Worm (Caenorhabditis elegans): ENCODE data around the gene lin-45.
A peak's percentile ranks its signal among the peaks of the same experiment; 100 is the strongest.

Gene lin-45

DNA sequence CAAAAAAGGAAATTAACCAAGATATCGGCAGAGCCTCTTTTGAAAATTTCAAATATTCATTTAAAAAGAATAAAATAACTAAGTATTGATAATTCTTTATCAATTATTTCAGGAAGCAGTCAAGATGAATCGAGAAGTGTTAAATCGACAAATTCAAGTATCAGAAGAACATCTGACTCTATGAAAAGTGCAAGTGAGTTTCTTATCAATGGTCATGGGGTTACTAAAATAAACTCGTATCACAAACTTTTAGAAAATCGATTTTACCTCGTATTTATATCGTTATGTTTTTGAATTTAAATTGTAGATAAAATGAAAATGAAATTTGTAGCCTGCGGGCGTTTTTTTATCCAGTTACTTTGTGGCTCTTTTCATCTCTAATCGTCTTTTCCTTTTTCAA, 23.2 kb upstream of the lin-45 start:
- TF ChIP-seq med-1 (GFP tag; optimal IDR thresholded peaks at IDR 0.05; ENCODE audit: insufficient read depth) (no peak), flt-1 (GFP tag; IDR thresholded peaks at IDR 0.05) (no peak), klf-2 (GFP tag; conservative IDR thresholded peaks at IDR 0.05) (no peak), ref-1 (GFP tag; conservative IDR thresholded peaks at IDR 0.05) (no peak), tab-1 (GFP tag; IDR thresholded peaks at IDR 0.05) (no peak)

DNA sequence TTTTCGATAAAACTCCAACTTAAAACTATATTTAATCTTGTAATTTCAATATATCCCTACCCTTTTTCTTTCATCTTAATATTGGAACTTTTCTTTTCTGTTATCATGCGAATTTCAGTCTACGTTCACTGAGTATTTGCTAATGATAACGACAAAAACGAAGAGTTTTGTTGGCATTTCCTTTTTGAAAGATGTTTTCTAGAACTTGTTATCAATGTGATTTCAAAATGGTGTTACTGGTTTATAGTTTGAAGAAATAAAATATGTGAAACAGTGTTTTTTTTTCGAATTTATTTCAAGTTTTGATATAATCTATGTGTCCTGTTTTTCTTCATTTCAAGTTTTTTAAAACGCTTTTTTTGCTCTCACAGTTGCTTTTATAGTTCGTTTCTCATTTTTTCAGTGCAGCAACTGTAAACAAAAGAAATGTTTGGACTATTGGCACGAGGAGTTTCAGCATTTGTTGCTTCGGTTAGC, 22.1 kb upstream of the lin-45 start, which contains the start of gene anat-1:
Gene anat-1, plus strand, starts transcription at position 427 of the 477 bp plus-strand sequence.
- TF ChIP-seq cog-1 (tag; optimal IDR thresholded peaks at IDR 0.05) (no peak), T22C8.4 (GFP tag; IDR thresholded peaks at IDR 0.05) (no peak), ztf-29 (GFP tag; IDR thresholded peaks at IDR 0.05) (no peak), med-1 (GFP tag; optimal IDR thresholded peaks at IDR 0.05; ENCODE audit: insufficient read depth) (no peak), ref-1 (GFP tag; conservative IDR thresholded peaks at IDR 0.05) (no peak), tab-1 (GFP tag; IDR thresholded peaks at IDR 0.05) (no peak), ztf-23 (GFP tag; IDR thresholded peaks at IDR 0.05) (no peak), flt-1 (GFP tag; IDR thresholded peaks at IDR 0.05) (no peak), klf-2 (GFP tag; conservative IDR thresholded peaks at IDR 0.05) (no peak)

DNA sequence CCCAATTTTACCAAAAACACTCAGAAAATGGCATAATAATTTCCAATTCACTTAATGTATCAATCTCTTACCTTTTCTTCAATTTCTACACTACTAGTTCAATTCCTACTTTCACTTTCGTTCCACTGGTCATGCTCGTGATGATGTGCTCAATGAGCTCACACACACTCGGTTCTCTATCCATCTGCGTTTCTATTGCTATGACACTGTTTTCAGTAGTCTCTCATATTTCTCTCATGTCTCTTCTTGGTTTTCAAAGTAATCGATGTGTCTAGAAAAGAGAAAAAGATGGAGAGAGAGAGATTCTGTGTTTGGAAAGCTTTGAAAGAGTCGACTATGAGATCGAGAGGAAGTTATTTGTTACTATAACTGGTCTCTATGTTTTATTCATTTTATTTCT, 18.9 kb upstream of the lin-45 start:
- TF ChIP-seq ztf-29 (GFP tag; IDR thresholded peaks at IDR 0.05) (no peak), cog-1 (tag; optimal IDR thresholded peaks at IDR 0.05) (no peak), med-1 (GFP tag; optimal IDR thresholded peaks at IDR 0.05; ENCODE audit: insufficient read depth) (no peak), klf-2 (GFP tag; conservative IDR thresholded peaks at IDR 0.05) (no peak), T22C8.4 (GFP tag; IDR thresholded peaks at IDR 0.05) (no peak), ztf-23 (GFP tag; IDR thresholded peaks at IDR 0.05) (no peak)

DNA sequence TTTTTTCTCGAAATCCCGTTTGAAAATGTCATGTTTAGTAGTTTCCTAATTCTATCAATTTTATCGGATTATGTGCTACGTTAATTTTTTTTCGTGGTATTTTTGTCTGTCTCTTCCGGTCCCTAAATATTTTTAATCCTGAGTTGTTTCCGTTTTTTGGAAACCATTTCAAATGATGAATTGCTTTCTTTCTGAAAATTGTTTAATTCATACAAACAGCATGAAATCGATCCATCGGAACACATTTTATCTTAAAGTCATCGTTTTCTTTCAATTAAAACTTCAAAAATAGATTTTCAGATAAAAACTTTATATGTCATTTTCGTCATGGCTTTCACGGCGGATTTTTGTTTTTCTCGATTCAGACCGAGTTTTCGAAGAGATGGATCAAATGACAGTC, 14.0 kb upstream of the lin-45 start, which contains the start of gene spd-3:
Gene spd-3, plus strand, starts transcription at position 301 of the 400 bp plus-strand sequence.
- TF ChIP-seq ztf-23 (GFP tag; IDR thresholded peaks at IDR 0.05) (no peak), T22C8.4 (GFP tag; IDR thresholded peaks at IDR 0.05) (no peak), flt-1 (GFP tag; IDR thresholded peaks at IDR 0.05) (no peak), cog-1 (tag; optimal IDR thresholded peaks at IDR 0.05) (no peak), klf-2 (GFP tag; conservative IDR thresholded peaks at IDR 0.05) (no peak), ref-1 (GFP tag; conservative IDR thresholded peaks at IDR 0.05) (no peak), ztf-29 (GFP tag; IDR thresholded peaks at IDR 0.05) (no peak), tab-1 (GFP tag; IDR thresholded peaks at IDR 0.05) (no peak), med-1 (GFP tag; optimal IDR thresholded peaks at IDR 0.05; ENCODE audit: insufficient read depth) (no peak)

DNA sequence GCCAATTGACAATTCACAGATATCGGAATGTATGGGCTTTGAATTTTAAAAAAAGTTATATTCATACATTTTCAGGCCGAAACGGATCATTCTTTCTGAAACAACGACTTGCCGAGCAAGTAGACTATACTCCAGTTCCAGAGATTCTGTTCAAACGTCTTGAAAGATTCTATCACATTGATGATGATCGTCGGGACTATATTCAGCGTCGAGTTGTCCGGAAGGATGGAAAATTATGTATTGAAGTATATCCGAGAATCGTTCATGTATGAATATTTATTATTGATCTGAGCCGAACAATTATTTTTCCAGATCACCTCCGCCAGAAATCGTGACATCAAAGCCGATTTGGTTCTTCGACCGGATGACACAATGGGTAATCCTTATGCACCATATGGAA, 9.2 kb upstream of the lin-45 start:
- TF ChIP-seq ztf-23 (GFP tag; IDR thresholded peaks at IDR 0.05) (no peak), cog-1 (tag; optimal IDR thresholded peaks at IDR 0.05) (no peak), tab-1 (GFP tag; IDR thresholded peaks at IDR 0.05) (no peak), klf-2 (GFP tag; conservative IDR thresholded peaks at IDR 0.05) (no peak), flt-1 (GFP tag; IDR thresholded peaks at IDR 0.05) (no peak), ref-1 (GFP tag; conservative IDR thresholded peaks at IDR 0.05) (no peak), ztf-29 (GFP tag; IDR thresholded peaks at IDR 0.05) (no peak), med-1 (GFP tag; optimal IDR thresholded peaks at IDR 0.05; ENCODE audit: insufficient read depth) (no peak), T22C8.4 (GFP tag; IDR thresholded peaks at IDR 0.05) (no peak)

ce11 chrIV:6757011-6757410, 8.6 kb upstream of the lin-45 start, which contains the start of gene usp-4:
TSS of gene usp-4 (plus strand) at chrIV:6757311.
- TF ChIP-seq klf-2 (GFP tag; conservative IDR thresholded peaks at IDR 0.05) (no peak), med-1 (GFP tag; optimal IDR thresholded peaks at IDR 0.05; ENCODE audit: insufficient read depth) (no peak), cog-1 (tag; optimal IDR thresholded peaks at IDR 0.05) (no peak), flt-1 (GFP tag; IDR thresholded peaks at IDR 0.05) (no peak), ref-1 (GFP tag; conservative IDR thresholded peaks at IDR 0.05) (no peak), T22C8.4 (GFP tag; IDR thresholded peaks at IDR 0.05) (no peak), ztf-29 (GFP tag; IDR thresholded peaks at IDR 0.05) (no peak), tab-1 (GFP tag; IDR thresholded peaks at IDR 0.05) (no peak), ztf-23 (GFP tag; IDR thresholded peaks at IDR 0.05) (no peak)

DNA sequence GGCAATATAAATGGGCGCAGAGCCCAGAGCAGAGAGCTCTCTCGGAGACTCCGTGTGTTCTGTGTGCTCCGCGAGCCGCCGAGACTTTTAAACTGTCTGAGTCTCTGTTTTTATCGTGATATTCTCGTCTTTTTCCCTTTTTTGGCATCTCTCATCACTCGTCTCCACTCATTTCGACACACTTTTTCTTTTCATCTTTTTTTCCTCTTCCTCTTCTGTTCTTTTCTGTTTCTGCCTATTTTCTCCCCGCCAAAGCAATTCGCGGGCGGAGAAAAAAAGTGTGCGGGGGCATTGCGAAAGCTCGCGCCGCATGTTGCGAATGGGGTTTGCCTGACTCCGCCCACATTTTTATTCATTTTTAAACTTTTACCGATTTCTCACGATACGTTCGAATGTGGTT, 8.0 kb upstream of the lin-45 start:
- TF ChIP-seq cog-1 (tag; optimal IDR thresholded peaks at IDR 0.05) (peak; percentile 81), tab-1 (GFP tag; IDR thresholded peaks at IDR 0.05) (no peak; the same call in 1 of the 2 replicates), klf-2 (GFP tag; conservative IDR thresholded peaks at IDR 0.05) (peak; percentile 75; the same call in 1 of the 2 replicates), flt-1 (GFP tag; IDR thresholded peaks at IDR 0.05) (peak; percentile 92), med-1 (GFP tag; optimal IDR thresholded peaks at IDR 0.05; ENCODE audit: insufficient read depth) (peak; percentile 79), ztf-23 (GFP tag; IDR thresholded peaks at IDR 0.05) (peak; percentile 93), T22C8.4 (GFP tag; IDR thresholded peaks at IDR 0.05) (peak; percentile 68), ztf-29 (GFP tag; IDR thresholded peaks at IDR 0.05) (peak; percentile 89), ref-1 (GFP tag; conservative IDR thresholded peaks at IDR 0.05) (peak; percentile 58)

- no peak for TF ChIP-seq tab-1 (GFP tag; IDR thresholded peaks at IDR 0.05)
- no peak for TF ChIP-seq flt-1 (GFP tag; IDR thresholded peaks at IDR 0.05)
- no peak for TF ChIP-seq ref-1 (GFP tag; conservative IDR thresholded peaks at IDR 0.05)
- TF ChIP-seq ztf-23 (GFP tag; IDR thresholded peaks at IDR 0.05), result no peak
- TF ChIP-seq med-1 (GFP tag; optimal IDR thresholded peaks at IDR 0.05; ENCODE audit: insufficient read depth), result no peak
- no peak for TF ChIP-seq T22C8.4 (GFP tag; IDR thresholded peaks at IDR 0.05)
- TF ChIP-seq ztf-29 (GFP tag; IDR thresholded peaks at IDR 0.05), result no peak
- TF ChIP-seq cog-1 (tag; optimal IDR thresholded peaks at IDR 0.05), result no peak
- no peak for TF ChIP-seq klf-2 (GFP tag; conservative IDR thresholded peaks at IDR 0.05)
Observed at ce11 chrIV:6751213-6751612, 2.8 kb upstream of the lin-45 start.

DNA sequence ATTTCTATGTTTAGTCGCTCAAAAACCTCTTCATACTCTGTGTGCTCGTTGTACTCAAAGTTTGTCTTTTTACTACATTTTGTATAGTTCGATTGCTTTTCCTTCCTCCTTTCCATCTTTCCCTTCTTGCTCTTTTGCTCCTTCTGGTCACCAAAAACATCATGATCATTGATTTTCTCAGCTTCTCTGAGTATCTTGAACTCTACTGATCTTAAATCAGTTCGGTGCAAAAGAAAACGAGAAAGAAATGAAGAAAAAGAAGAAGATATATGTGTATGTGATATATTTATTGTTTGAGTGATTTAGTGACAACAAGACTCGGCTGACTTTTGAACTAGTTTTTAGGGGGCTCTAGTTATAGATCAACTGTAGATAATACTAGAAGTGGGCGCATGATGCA, 1.7 kb upstream of the lin-45 start:
- TF ChIP-seq klf-2 (GFP tag; conservative IDR thresholded peaks at IDR 0.05) (no peak), T22C8.4 (GFP tag; IDR thresholded peaks at IDR 0.05) (no peak), tab-1 (GFP tag; IDR thresholded peaks at IDR 0.05) (no peak), ztf-23 (GFP tag; IDR thresholded peaks at IDR 0.05) (no peak), ref-1 (GFP tag; conservative IDR thresholded peaks at IDR 0.05) (no peak), flt-1 (GFP tag; IDR thresholded peaks at IDR 0.05) (no peak), ztf-29 (GFP tag; IDR thresholded peaks at IDR 0.05) (no peak), med-1 (GFP tag; optimal IDR thresholded peaks at IDR 0.05; ENCODE audit: insufficient read depth) (no peak), cog-1 (tag; optimal IDR thresholded peaks at IDR 0.05) (no peak)

DNA sequence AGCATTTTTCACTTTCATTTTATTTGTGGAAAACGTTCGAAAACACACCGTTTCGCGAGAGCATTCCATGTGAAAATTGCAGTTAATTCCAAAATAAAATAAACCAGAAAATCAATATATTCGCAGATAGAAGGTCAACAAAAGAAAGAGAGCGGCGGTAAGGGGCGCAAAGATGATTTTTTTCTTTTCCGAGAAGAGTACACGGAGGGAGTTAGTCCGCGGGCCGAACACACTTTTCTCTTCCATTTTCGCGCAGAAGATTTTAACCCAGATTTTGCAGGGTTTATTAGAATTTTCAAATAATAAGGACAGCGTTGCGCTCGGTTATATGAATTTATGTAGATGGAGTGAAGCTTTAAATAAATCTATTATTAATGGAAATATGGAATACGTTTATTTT, 720 bp downstream of the lin-45 start:
- 0 out of 2 replicates have a peak, but pooled peaks have one; percentile 13 for TF ChIP-seq flt-1 (GFP tag; IDR thresholded peaks at IDR 0.05)
- TF ChIP-seq cog-1 (tag; optimal IDR thresholded peaks at IDR 0.05), result peak; percentile 13
- TF ChIP-seq ref-1 (GFP tag; conservative IDR thresholded peaks at IDR 0.05), result no peak
- no peak for TF ChIP-seq klf-2 (GFP tag; conservative IDR thresholded peaks at IDR 0.05)
